Fruit fly (Drosophila melanogaster) whole organism, embryonic: ENCODE results near the gene ssp.

Experiments
- Asciz ChIP-seq: fragments of 200-800 bp; sonication (Bioruptor generic); optimal IDR thresholded peaks from 2 replicates; lab custom pipeline; 2017; ENCODE audit warnings: missing biosample characterization, mild to moderate bottlenecking, missing genetic modification characterization, missing genetic modification reagents
- CG10274 ChIP-seq: fragments of 200-800 bp; sonication (Bioruptor generic); optimal IDR thresholded peaks from 3 replicates; lab custom pipeline; 2017; ENCODE audit warnings: missing biosample characterization, mild to moderate bottlenecking, missing genetic modification characterization
- CG11696 ChIP-seq: fragments of 200-800 bp; sonication (Bioruptor generic); IDR thresholded peaks from 2 replicates; pipeline ENCODE4 v1.3.6; 2022; ENCODE audit warnings: missing biosample characterization, missing genetic modification characterization
- CG13123 ChIP-seq: fragments of 200-800 bp; sonication (Bioruptor generic); optimal IDR thresholded peaks from 2 replicates; lab custom pipeline; 2016; ENCODE audit warnings: missing biosample characterization, missing genetic modification characterization
- CG14014 ChIP-seq: fragments of 200-800 bp; sonication (Bioruptor generic); IDR thresholded peaks from 2 replicates; pipeline ENCODE4 v1.3.6; 2022; ENCODE audit warnings: missing biosample characterization, missing genetic modification characterization
- CG14050 ChIP-seq: fragments of 200-800 bp; sonication (Bioruptor generic); IDR thresholded peaks from 3 replicates; pipeline ENCODE4 v1.3.6; 2022; ENCODE audit warnings: missing biosample characterization, missing genetic modification characterization
- CG14965 ChIP-seq: fragments of 200-800 bp; sonication (Bioruptor generic); optimal IDR thresholded peaks from 2 replicates; lab custom pipeline; 2016; ENCODE audit warnings: missing biosample characterization, missing genetic modification characterization, borderline replicate concordance
- CG1602 ChIP-seq: fragments of 200-800 bp; sonication (Bioruptor generic); optimal IDR thresholded peaks from 3 replicates; lab custom pipeline; 2016; ENCODE audit warnings: missing biosample characterization, missing genetic modification characterization
- CG16815 ChIP-seq: fragments of 200-800 bp; sonication (Bioruptor generic); optimal IDR thresholded peaks from 3 replicates; lab custom pipeline; 2017; ENCODE audit warnings: missing biosample characterization, mild to moderate bottlenecking, missing genetic modification characterization
- CG16863 ChIP-seq: fragments of 200-800 bp; sonication (Bioruptor generic); optimal IDR thresholded peaks from 3 replicates; lab custom pipeline; 2016; ENCODE audit warnings: missing biosample characterization, missing genetic modification characterization
- CG4424 ChIP-seq: fragments of 200-800 bp; sonication (Bioruptor generic); optimal IDR thresholded peaks from 3 replicates; lab custom pipeline; 2016; ENCODE audit warnings: missing biosample characterization, missing genetic modification characterization
- CG7786 ChIP-seq: fragments of 200-800 bp; sonication (Bioruptor generic); optimal IDR thresholded peaks from 2 replicates; lab custom pipeline; 2016; ENCODE audit warnings: missing biosample characterization, missing genetic modification characterization
- E2f1 ChIP-seq: fragments of 200-800 bp; sonication (Bioruptor generic); IDR thresholded peaks from 2 replicates; pipeline ENCODE4 v1.3.6; 2022; ENCODE audit warnings: missing biosample characterization, missing genetic modification characterization
- Ets65A ChIP-seq: fragments of 200-800 bp; sonication (Bioruptor generic); peaks from one replicate; lab custom pipeline; 2016; ENCODE audit warnings: missing biosample characterization, missing genetic modification characterization
- Fer3 ChIP-seq: fragments of 200-800 bp; sonication (Bioruptor generic); optimal IDR thresholded peaks from 2 replicates; lab custom pipeline; 2018; ENCODE audit warnings: missing biosample characterization, mild to moderate bottlenecking, missing genetic modification characterization, moderate library complexity
- Gug ChIP-seq: fragments of 200-800 bp; sonication (Bioruptor generic); IDR thresholded peaks from 4 replicates; pipeline ENCODE4 v1.3.6; 2022; ENCODE audit warnings: missing biosample characterization, missing genetic modification characterization
- HLH4C ChIP-seq: fragments of 200-800 bp; sonication (Bioruptor generic); IDR thresholded peaks from 3 replicates; pipeline ENCODE4 v1.3.6; 2022; ENCODE audit warnings: missing biosample characterization, missing genetic modification characterization; ENCODE audit not compliant: partially characterized antibody
- Myb ChIP-seq: fragments of 200-800 bp; sonication (Bioruptor generic); optimal IDR thresholded peaks from 2 replicates; lab custom pipeline; 2016; ENCODE audit warnings: missing biosample characterization, missing genetic modification characterization
- Nf-YB ChIP-seq: fragments of 200-800 bp; sonication (Bioruptor generic); optimal IDR thresholded peaks from 3 replicates; lab custom pipeline; 2019; ENCODE audit warnings: missing biosample characterization, mild to moderate bottlenecking, missing genetic modification characterization, moderate library complexity
- Oli ChIP-seq: fragments of 200-800 bp; sonication (Bioruptor generic); optimal IDR thresholded peaks from 2 replicates; lab custom pipeline; 2018; ENCODE audit warnings: missing biosample characterization, mild to moderate bottlenecking, missing genetic modification characterization, moderate library complexity
- Rfx ChIP-seq: fragments of 200-800 bp; sonication (Bioruptor generic); IDR thresholded peaks from 2 replicates; pipeline ENCODE4 v1.3.6; 2022; ENCODE audit warnings: missing biosample characterization, missing genetic modification characterization
- Scr ChIP-seq: fragments of 200-800 bp; sonication (Bioruptor generic); IDR thresholded peaks from 2 replicates; pipeline ENCODE4 v1.3.6; 2022; ENCODE audit warnings: missing biosample characterization, missing genetic modification characterization; ENCODE audit not compliant: partially characterized antibody
- Six4 ChIP-seq: fragments of 200-800 bp; sonication (Bioruptor generic); optimal IDR thresholded peaks from 2 replicates; lab custom pipeline; 2016; ENCODE audit warnings: missing biosample characterization, missing genetic modification characterization
- Sox100B ChIP-seq: fragments of 200-800 bp; sonication (Bioruptor generic); optimal IDR thresholded peaks from 3 replicates; lab custom pipeline; 2018; ENCODE audit warnings: missing biosample characterization, mild to moderate bottlenecking, missing genetic modification characterization
- Ssrp ChIP-seq: fragments of 200-800 bp; sonication (Bioruptor generic); optimal IDR thresholded peaks from 2 replicates; lab custom pipeline; 2018; ENCODE audit warnings: missing biosample characterization, mild to moderate bottlenecking, missing genetic modification characterization, moderate library complexity
- TFAM ChIP-seq: fragments of 200-800 bp; sonication (Bioruptor generic); optimal IDR thresholded peaks from 2 replicates; lab custom pipeline; 2017; ENCODE audit warnings: missing biosample characterization, missing genetic modification characterization, inconsistent platforms
- ara ChIP-seq: fragments of 200-800 bp; sonication (Bioruptor generic); IDR thresholded peaks from 2 replicates; pipeline ENCODE4 v1.3.6; 2022; ENCODE audit warnings: missing biosample characterization, missing genetic modification characterization
- ase ChIP-seq: fragments of 200-800 bp; sonication (Bioruptor generic); IDR thresholded peaks from 3 replicates; pipeline ENCODE4 v1.3.6; 2022; ENCODE audit warnings: missing biosample characterization, missing genetic modification characterization
- bbx ChIP-seq: fragments of 200-800 bp; sonication (Bioruptor generic); IDR thresholded peaks from 2 replicates; pipeline ENCODE4 v1.3.6; 2022; ENCODE audit warnings: missing biosample characterization, missing genetic modification characterization; ENCODE audit not compliant: partially characterized antibody
- cato ChIP-seq: fragments of 200-800 bp; sonication (Bioruptor generic); optimal IDR thresholded peaks from 2 replicates; lab custom pipeline; 2016; ENCODE audit warnings: missing biosample characterization, missing genetic modification characterization, borderline replicate concordance
- ftz-f1 ChIP-seq: fragments of 200-800 bp; sonication (Bioruptor generic); optimal IDR thresholded peaks from 2 replicates; lab custom pipeline; 2016; ENCODE audit warnings: missing biosample characterization, missing genetic modification characterization
- gcm ChIP-seq: fragments of 200-800 bp; sonication (Bioruptor generic); optimal IDR thresholded peaks from 2 replicates; lab custom pipeline; 2019; ENCODE audit warnings: missing biosample characterization, mild to moderate bottlenecking, missing genetic modification characterization, moderate library complexity
- gfzf ChIP-seq: fragments of 200-800 bp; sonication (Bioruptor generic); optimal IDR thresholded peaks from 2 replicates; lab custom pipeline; 2016; ENCODE audit warnings: missing biosample characterization, mild to moderate bottlenecking, missing genetic modification characterization, moderate library complexity
- grau ChIP-seq: fragments of 200-800 bp; optimal IDR thresholded peaks from 3 replicates; lab custom pipeline; 2019; ENCODE audit warnings: missing biosample characterization, mild to moderate bottlenecking, missing genetic modification characterization, moderate library complexity
- hbn ChIP-seq: fragments of 200-800 bp; sonication (Bioruptor generic); IDR thresholded peaks from 2 replicates; pipeline ENCODE4 v1.3.6; 2022; ENCODE audit warnings: missing biosample characterization, missing genetic modification characterization; ENCODE audit not compliant: partially characterized antibody
- nmo ChIP-seq: fragments of 200-800 bp; sonication (Bioruptor generic); optimal IDR thresholded peaks from 2 replicates; lab custom pipeline; 2018; ENCODE audit warnings: missing biosample characterization, mild to moderate bottlenecking, missing genetic modification characterization, moderate library complexity
- peb ChIP-seq: fragments of 200-800 bp; sonication (Bioruptor generic); IDR thresholded peaks from 2 replicates; pipeline ENCODE4 v1.3.6; 2022; ENCODE audit warnings: missing biosample characterization, missing genetic modification characterization
- phol ChIP-seq: fragments of 200-800 bp; sonication (Bioruptor generic); optimal IDR thresholded peaks from 3 replicates; lab custom pipeline; 2018; ENCODE audit warnings: missing biosample characterization, mild to moderate bottlenecking, missing genetic modification characterization, moderate library complexity
- ro ChIP-seq: fragments of 200-800 bp; sonication (Bioruptor generic); IDR thresholded peaks from 2 replicates; pipeline ENCODE4 v1.3.6; 2022; ENCODE audit warnings: missing biosample characterization, missing genetic modification characterization
- slbo ChIP-seq: fragments of 200-800 bp; sonication (Bioruptor generic); IDR thresholded peaks from 2 replicates; pipeline ENCODE4 v1.3.6; 2022; ENCODE audit warnings: missing biosample characterization, missing genetic modification characterization
- ssp ChIP-seq: fragments of 200-800 bp; sonication (Bioruptor generic); IDR thresholded peaks from 2 replicates; pipeline ENCODE4 v1.3.6; 2022; ENCODE audit warnings: missing biosample characterization, missing genetic modification characterization
- trem ChIP-seq: fragments of 200-800 bp; optimal IDR thresholded peaks from 3 replicates; lab custom pipeline; 2019; ENCODE audit warnings: missing biosample characterization, mild to moderate bottlenecking, missing genetic modification characterization, moderate library complexity
- unpg ChIP-seq: fragments of 200-800 bp; sonication (Bioruptor generic); optimal IDR thresholded peaks from 3 replicates; lab custom pipeline; 2018; ENCODE audit warnings: missing biosample characterization, mild to moderate bottlenecking, missing genetic modification characterization, moderate library complexity
- vnd ChIP-seq: fragments of 200-800 bp; sonication (Bioruptor generic); IDR thresholded peaks from 3 replicates; pipeline ENCODE4 v1.3.6; 2022; ENCODE audit warnings: missing biosample characterization, missing genetic modification characterization; ENCODE audit not compliant: partially characterized antibody
- wdn ChIP-seq: fragments of 200-800 bp; sonication (Bioruptor generic); IDR thresholded peaks from 2 replicates; pipeline ENCODE4 v1.3.6; 2022; ENCODE audit warnings: missing biosample characterization, missing genetic modification characterization
- z ChIP-seq: fragments of 200-800 bp; sonication (Bioruptor generic); IDR thresholded peaks from 3 replicates; pipeline ENCODE4 v1.3.6; 2022; ENCODE audit warnings: missing biosample characterization, missing genetic modification characterization

The ssp gene

dm6 chr3L:12163082-12163481 lies 45.0 kb downstream of the ssp start (continued):
- TF ChIP-seq Nf-YB (no peak), Sox100B (GFP tag; lab: Kevin White, UChicago) (no peak), trem (tag; lab: Kevin White, UChicago) (no peak), CG14014 (GFP tag; lab: Robert Waterston, UW) (no peak), ara (GFP tag; lab: Robert Waterston, UW) (no peak), ro (GFP tag; lab: Robert Waterston, UW) (no peak), CG13123 (GFP tag; lab: Kevin White, UChicago) (no peak), Ets65A (GFP tag; lab: Kevin White, UChicago) (no peak), peb (GFP tag; lab: Robert Waterston, UW) (no peak), CG7786 (GFP tag; lab: Kevin White, UChicago) (no peak), CG14965 (GFP tag; lab: Kevin White, UChicago) (no peak), CG14050 (GFP tag; lab: Robert Waterston, UW) (peak; percentile 13; the same call in 1 of the 3 replicates), CG1602 (no peak), ase (GFP tag; lab: Robert Waterston, UW) (no peak), wdn (no peak), phol (tag; lab: Kevin White, UChicago) (no peak), TFAM (GFP tag; lab: Kevin White, UChicago) (no peak), Fer3 (tag; lab: Kevin White, UChicago) (no peak), Oli (tag; lab: Kevin White, UChicago) (no peak), CG16863 (GFP tag; lab: Kevin White, UChicago) (no peak), Rfx (GFP tag; lab: Robert Waterston, UW) (no peak), z (GFP tag; lab: Robert Waterston, UW) (0 out of 3 replicates have a peak, but pooled peaks have one; percentile 33), HLH4C (GFP tag; lab: Robert Waterston, UW) (no peak), nmo (peak; percentile 41), CG4424 (GFP tag; lab: Kevin White, UChicago) (no peak), hbn (no peak), E2f1 (0 out of 2 replicates have a peak, but pooled peaks have one; percentile 6), vnd (GFP tag; lab: Robert Waterston, UW) (no peak), Myb (GFP tag; lab: Kevin White, UChicago) (no peak), Gug (GFP tag; lab: Robert Waterston, UW) (no peak), Six4 (GFP tag; lab: Kevin White, UChicago) (no peak), ssp (GFP tag; lab: Robert Waterston, UW) (peak; percentile 38), unpg (GFP tag; lab: Kevin White, UChicago) (no peak), Scr (GFP tag; lab: Robert Waterston, UW) (no peak), CG16815 (no peak), grau (tag; lab: Kevin White, UChicago) (peak; percentile 11), gfzf (GFP tag; lab: Kevin White, UChicago) (no peak), cato (no peak), gcm (GFP tag; lab: Kevin White, UChicago) (no peak), Asciz (GFP tag; lab: Kevin White, UChicago) (no peak), Ssrp (no peak), bbx (GFP tag; lab: Robert Waterston, UW) (no peak), CG11696 (GFP tag; lab: Robert Waterston, UW) (no peak), slbo (0 out of 2 replicates have a peak, but pooled peaks have one; percentile 18), CG10274 (GFP tag; lab: Kevin White, UChicago) (no peak), ftz-f1 (GFP tag; lab: Kevin White, UChicago) (no peak)
- TF ChIP-seq, all 482 proteins: peak for 21
